Worm (Caenorhabditis elegans): ENCODE data around the gene sms-3.

The sms-3 gene

DNA sequence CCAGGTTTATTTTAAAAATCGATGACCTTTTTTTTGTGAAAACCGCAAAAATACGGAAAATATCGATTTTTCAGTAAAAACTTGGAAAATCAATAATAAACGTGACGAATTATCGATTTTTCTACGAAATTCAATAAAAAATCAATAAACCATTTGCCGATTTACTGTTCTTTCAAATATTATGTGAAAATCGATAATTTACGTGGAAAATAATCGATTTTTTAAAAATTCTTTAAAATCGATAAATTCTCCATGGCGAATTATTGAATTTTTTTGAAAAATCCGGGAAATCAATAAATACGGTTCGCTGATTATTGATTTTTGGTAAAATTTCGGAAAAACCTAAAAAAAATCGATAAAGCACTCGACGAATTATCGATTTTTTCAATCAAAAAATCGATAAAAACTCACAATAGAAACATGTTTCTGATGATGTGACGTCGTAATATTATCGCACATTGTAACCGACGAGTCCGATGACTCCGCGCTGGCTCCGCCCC, 16.7 kb downstream of the sms-3 start:
- TF ChIP-seq F22D6.2 (tag; optimal IDR thresholded peaks at IDR 0.05) (no peak), Y79H2A.3 (GFP tag; conservative IDR thresholded peaks at IDR 0.05) (no peak), him-1 (tag; optimal IDR thresholded peaks at IDR 0.05) (no peak), bed-2 (GFP tag; IDR thresholded peaks at IDR 0.05) (no peak), F55B11.4 (tag; optimal IDR thresholded peaks at IDR 0.05; ENCODE audit: borderline replicate concordance, insufficient read depth) (no peak), tbp1 (GFP tag; optimal IDR thresholded peaks at IDR 0.05) (no peak), hlh-26 (GFP tag; conservative IDR thresholded peaks at IDR 0.05) (no peak), hlh-12 (tag; optimal IDR thresholded peaks at IDR 0.05) (no peak), die-1 (tag; optimal IDR thresholded peaks at IDR 0.05) (no peak), hrde-1 (tag; optimal IDR thresholded peaks at IDR 0.05; ENCODE audit: borderline replicate concordance) (no peak), snpc-4 (GFP tag; optimal IDR thresholded peaks at IDR 0.05) (no peak), snpc-4 (tag; optimal IDR thresholded peaks at IDR 0.05) (no peak), B0261.1 (tag; optimal IDR thresholded peaks at IDR 0.05) (no peak), ceh-100 (GFP tag; IDR thresholded peaks at IDR 0.05) (no peak), aptf-2 (GFP tag; conservative IDR thresholded peaks at IDR 0.05) (no peak), ets-4 (GFP tag; optimal IDR thresholded peaks at IDR 0.05) (no peak)

DNA sequence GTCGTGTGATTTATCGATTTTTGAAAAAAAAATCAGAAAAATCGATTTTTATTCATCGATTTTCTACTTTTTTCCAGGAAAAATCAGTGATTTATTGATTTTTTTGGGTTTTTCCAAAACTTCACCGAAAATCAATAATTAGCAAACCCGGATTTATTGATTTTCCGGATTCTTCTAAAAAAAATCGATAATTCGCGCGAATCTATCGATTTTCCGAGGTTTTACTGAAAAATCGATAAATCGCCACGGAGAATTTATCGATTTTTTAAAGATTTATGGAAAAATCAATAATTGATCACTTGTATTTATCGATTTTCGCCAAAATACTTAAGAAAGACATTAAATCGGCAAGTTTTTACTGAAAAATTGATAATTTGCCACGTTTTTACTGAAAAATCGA, 17.4 kb downstream of the sms-3 start:
- TF ChIP-seq mxl-1 (tag; optimal IDR thresholded peaks at IDR 0.05) (no peak), cebp-1 (GFP tag; IDR thresholded peaks at IDR 0.05) (no peak), cebp-1 (tag; optimal IDR thresholded peaks at IDR 0.05) (no peak), him-1 (tag; optimal IDR thresholded peaks at IDR 0.05) (no peak), snpc-4 (GFP tag; optimal IDR thresholded peaks at IDR 0.05) (no peak), snpc-4 (tag; optimal IDR thresholded peaks at IDR 0.05) (no peak), repo-1 (tag; optimal IDR thresholded peaks at IDR 0.05) (no peak), attf-5 (GFP tag; optimal IDR thresholded peaks at IDR 0.05) (no peak), unc-62 (GFP tag; optimal IDR thresholded peaks at IDR 0.05) (no peak), lsy-27 (tag; optimal IDR thresholded peaks at IDR 0.05; ENCODE audit: borderline replicate concordance, insufficient read depth) (no peak), ama-1 (optimal IDR thresholded peaks at IDR 0.05) (no peak), ama-1 (GFP tag; optimal IDR thresholded peaks at IDR 0.05) (no peak), dpff-1 (tag; optimal IDR thresholded peaks at IDR 0.05) (no peak), ztf-26 (tag; optimal IDR thresholded peaks at IDR 0.05) (no peak), F33H1.4 (GFP tag; IDR thresholded peaks at IDR 0.05) (no peak), fkh-3 (tag; optimal IDR thresholded peaks at IDR 0.05) (no peak), let-526 (GFP tag; IDR thresholded peaks at IDR 0.05) (no peak), let-607 (tag; optimal IDR thresholded peaks at IDR 0.05) (no peak), K11D2.4 (GFP tag; IDR thresholded peaks at IDR 0.05) (no peak), ets-4 (GFP tag; optimal IDR thresholded peaks at IDR 0.05) (no peak), mcd-1 (GFP tag; IDR thresholded peaks at IDR 0.05) (no peak), lin-35 (GFP tag; optimal IDR thresholded peaks at IDR 0.05) (no peak), T07F8.4 (tag; optimal IDR thresholded peaks at IDR 0.05) (no peak)

DNA sequence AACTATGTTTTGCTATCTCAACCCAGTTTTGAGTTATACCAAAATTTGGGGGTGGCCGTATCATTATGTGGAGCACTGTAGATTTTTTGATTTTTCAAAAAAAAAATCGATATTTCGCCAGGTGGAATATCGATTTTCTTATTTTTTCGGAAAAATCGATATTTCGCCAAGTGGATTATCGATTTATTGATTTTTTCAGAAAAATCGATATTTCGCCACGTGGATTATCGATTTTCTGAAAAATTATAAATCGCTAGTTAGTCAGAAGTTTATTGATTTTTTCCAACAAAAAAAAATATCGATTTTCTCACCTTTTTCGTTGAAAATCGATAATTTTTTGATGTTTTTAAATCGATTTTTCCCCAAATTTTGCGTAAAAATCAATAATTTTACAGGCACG, 20.8 kb downstream of the sms-3 start:
- TF ChIP-seq ztf-6 (GFP tag; IDR thresholded peaks at IDR 0.05) (no peak), let-526 (GFP tag; IDR thresholded peaks at IDR 0.05) (no peak), dpff-1 (tag; optimal IDR thresholded peaks at IDR 0.05) (no peak), tlf-1 (GFP tag; optimal IDR thresholded peaks at IDR 0.05) (no peak), Y79H2A.3 (GFP tag; conservative IDR thresholded peaks at IDR 0.05) (no peak), hlh-12 (tag; optimal IDR thresholded peaks at IDR 0.05) (no peak), mcd-1 (GFP tag; IDR thresholded peaks at IDR 0.05) (no peak)

Data from whole organism, young adult.